Worm (Caenorhabditis elegans): ENCODE data around the gene cpsf-4.

cpsf-4 gene

DNA sequence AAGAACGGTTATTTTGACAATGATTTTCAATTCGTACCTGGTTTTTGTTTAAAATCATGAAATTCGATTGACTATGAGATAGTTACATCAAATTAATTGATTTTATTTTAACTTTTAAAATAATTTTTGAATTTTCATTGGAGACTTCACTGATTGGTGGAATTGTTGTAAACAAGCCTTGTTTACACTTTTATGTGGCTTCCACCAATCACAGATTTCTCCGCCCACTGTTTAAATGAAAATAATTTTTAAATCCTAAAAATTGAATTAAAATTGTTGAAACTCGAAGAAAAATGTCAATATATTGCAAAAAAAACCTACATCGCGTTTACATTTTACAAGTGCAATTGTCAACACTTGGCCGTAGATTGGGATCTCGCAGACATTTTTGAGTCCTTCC lies 27.3 kb upstream of the cpsf-4 start:
- no peak for TF ChIP-seq Y55F3AM.14 (GFP tag; optimal IDR thresholded peaks at IDR 0.05)
- TF ChIP-seq aly-2 (tag; optimal IDR thresholded peaks at IDR 0.05): no peak
- no peak for TF ChIP-seq nhr-6 (tag; optimal IDR thresholded peaks at IDR 0.05)
- no peak for TF ChIP-seq sem-4 (tag; optimal IDR thresholded peaks at IDR 0.05)
- no peak for TF ChIP-seq unc-62 (GFP tag; optimal IDR thresholded peaks at IDR 0.05)
- no peak for TF ChIP-seq dmd-4 (tag; optimal IDR thresholded peaks at IDR 0.05)
- TF ChIP-seq lsy-2 (tag; optimal IDR thresholded peaks at IDR 0.05): no peak
- no peak for TF ChIP-seq nhr-12 (tag; optimal IDR thresholded peaks at IDR 0.05)
- no peak for TF ChIP-seq ztf-1 (GFP tag; conservative IDR thresholded peaks at IDR 0.05)

DNA sequence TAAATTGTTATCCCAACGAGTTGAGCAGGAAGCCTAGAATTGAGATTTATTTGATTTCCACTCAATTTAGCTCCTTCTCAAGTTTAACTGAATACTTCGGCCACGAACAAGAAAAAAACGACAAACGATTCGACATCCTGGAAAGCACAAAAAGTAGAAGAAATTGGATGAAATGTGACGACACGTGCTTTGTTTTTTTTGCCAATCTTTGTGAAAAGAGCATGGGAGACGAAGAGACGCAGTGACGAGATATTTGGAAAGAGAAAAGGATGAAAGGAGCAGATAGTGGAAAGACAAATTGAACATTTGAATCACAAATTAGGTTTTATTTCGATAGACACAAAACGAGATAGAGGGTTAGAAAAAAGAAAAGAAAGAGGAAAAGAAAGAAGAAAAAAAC lies 21.3 kb upstream of the cpsf-4 start:
- TF ChIP-seq ceh-82 (tag; optimal IDR thresholded peaks at IDR 0.05): no peak
- TF ChIP-seq lin-39 (tag; optimal IDR thresholded peaks at IDR 0.05): no peak
- no peak for TF ChIP-seq nhr-25 (tag; optimal IDR thresholded peaks at IDR 0.05)
- no peak for TF ChIP-seq peb-1 (tag; optimal IDR thresholded peaks at IDR 0.05)
- TF ChIP-seq dmd-4 (tag; optimal IDR thresholded peaks at IDR 0.05): no peak
- peak in 1 of 2 experiments; percentile 23 for TF ChIP-seq mdl-1 (tag; optimal IDR thresholded peaks at IDR 0.05)
- no peak for TF ChIP-seq nhr-6 (tag; optimal IDR thresholded peaks at IDR 0.05)
- no peak for TF ChIP-seq unc-39 (tag; optimal IDR thresholded peaks at IDR 0.05)
- no peak for TF ChIP-seq nhr-23 (tag; optimal IDR thresholded peaks at IDR 0.05)
- TF ChIP-seq fos-1 (tag; optimal IDR thresholded peaks at IDR 0.05): no peak
- TF ChIP-seq C34F6.9 (tag; optimal IDR thresholded peaks at IDR 0.05): peak; percentile 39
- no peak for TF ChIP-seq nhr-21 (tag; optimal IDR thresholded peaks at IDR 0.05)
- no peak for TF ChIP-seq ztf-1 (GFP tag; conservative IDR thresholded peaks at IDR 0.05)
- no peak for TF ChIP-seq ama-1 (optimal IDR thresholded peaks at IDR 0.05)
- TF ChIP-seq nhr-11 (tag; optimal IDR thresholded peaks at IDR 0.05): no peak
- no peak for TF ChIP-seq ztf-4 (tag; optimal IDR thresholded peaks at IDR 0.05)
- TF ChIP-seq aly-2 (tag; optimal IDR thresholded peaks at IDR 0.05): no peak
- TF ChIP-seq lin-13 (GFP tag; optimal IDR thresholded peaks at IDR 0.05): no peak
- no peak for TF ChIP-seq nhr-237 (tag; optimal IDR thresholded peaks at IDR 0.05)
- TF ChIP-seq sem-4 (tag; optimal IDR thresholded peaks at IDR 0.05): peak; percentile 60
- TF ChIP-seq blmp-1 (tag; optimal IDR thresholded peaks at IDR 0.05; ENCODE audit: insufficient read depth): no peak
- no peak for TF ChIP-seq mbf-1 (tag; optimal IDR thresholded peaks at IDR 0.05)
- TF ChIP-seq zag-1 (tag; optimal IDR thresholded peaks at IDR 0.05): no peak
- no peak for TF ChIP-seq unc-62 (GFP tag; optimal IDR thresholded peaks at IDR 0.05)
- TF ChIP-seq ztf-11 (tag; optimal IDR thresholded peaks at IDR 0.05): no peak
- peak; percentile 82 for TF ChIP-seq nhr-129 (tag; optimal IDR thresholded peaks at IDR 0.05)
- no peak for TF ChIP-seq nhr-12 (tag; optimal IDR thresholded peaks at IDR 0.05)
- no peak for TF ChIP-seq snpc-4 (tag; optimal IDR thresholded peaks at IDR 0.05)
- TF ChIP-seq lsy-2 (tag; optimal IDR thresholded peaks at IDR 0.05): peak in 1 of 2 experiments; percentile 14
- TF ChIP-seq R02D3.7 (tag; optimal IDR thresholded peaks at IDR 0.05): no peak
- TF ChIP-seq elt-3 (tag; optimal IDR thresholded peaks at IDR 0.05): no peak
- no peak for TF ChIP-seq lin-11 (tag; optimal IDR thresholded peaks at IDR 0.05)
- TF ChIP-seq unc-55 (GFP tag; optimal IDR thresholded peaks at IDR 0.05): no peak
- no peak for TF ChIP-seq gmeb-1 (tag; optimal IDR thresholded peaks at IDR 0.05)
- no peak for TF ChIP-seq elt-1 (tag; optimal IDR thresholded peaks at IDR 0.05)

DNA sequence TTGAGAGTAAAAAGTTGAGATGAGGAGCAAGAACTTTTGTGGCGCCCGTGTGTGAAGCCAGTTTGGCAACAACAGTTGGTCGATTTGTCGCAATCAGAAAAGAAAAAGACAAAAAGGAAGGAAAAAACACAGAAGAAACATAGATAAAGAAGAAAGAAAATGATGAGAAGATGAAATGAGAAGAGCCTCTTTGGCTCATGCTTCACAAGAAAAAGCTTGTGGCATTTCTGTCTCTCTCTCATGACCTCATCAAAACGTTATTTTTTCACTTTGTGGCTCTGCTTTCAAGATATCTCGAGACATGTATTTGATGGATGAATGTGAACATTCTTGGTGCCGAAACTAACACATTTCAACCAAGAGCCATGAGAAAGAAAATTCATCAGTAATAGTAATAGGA lies 19.8 kb upstream of the cpsf-4 start:
- TF ChIP-seq F13H6.1 (tag; optimal IDR thresholded peaks at IDR 0.05) (peak; percentile 63), lsy-2 (tag; optimal IDR thresholded peaks at IDR 0.05) (peak in 1 of 2 experiments; percentile 23), nhr-237 (tag; optimal IDR thresholded peaks at IDR 0.05) (no peak), nhr-129 (tag; optimal IDR thresholded peaks at IDR 0.05) (peak; percentile 94), C34F6.9 (tag; optimal IDR thresholded peaks at IDR 0.05) (peak; percentile 35), ama-1 (optimal IDR thresholded peaks at IDR 0.05) (no peak)

DNA sequence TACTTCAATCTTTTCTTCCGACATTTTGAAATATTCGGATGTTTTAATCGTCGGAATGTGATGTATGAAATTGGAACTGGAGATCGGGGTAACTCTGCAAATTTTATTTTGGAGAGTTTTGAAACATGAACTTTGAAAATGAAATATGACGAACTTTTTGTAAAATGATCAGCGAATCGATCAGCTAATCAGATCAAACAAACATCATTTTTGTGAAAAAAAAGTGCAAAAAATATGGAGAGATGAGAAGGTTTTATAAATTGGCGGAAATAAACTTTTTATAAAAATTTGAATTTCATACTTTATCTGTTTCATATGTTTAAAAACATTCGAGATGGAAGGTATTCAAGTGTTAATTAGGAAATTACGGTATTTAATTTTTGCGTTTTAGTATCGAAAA lies 18.2 kb upstream of the cpsf-4 start, which contains the start of gene dlc-2:
Gene dlc-2 (minus strand): TSS at position 101 of the 400 bp plus-strand sequence.
- TF ChIP-seq sem-4 (tag; optimal IDR thresholded peaks at IDR 0.05) (no peak), fos-1 (tag; optimal IDR thresholded peaks at IDR 0.05) (no peak), ama-1 (optimal IDR thresholded peaks at IDR 0.05) (no peak), lin-11 (tag; optimal IDR thresholded peaks at IDR 0.05) (no peak), ceh-82 (tag; optimal IDR thresholded peaks at IDR 0.05) (no peak), nhr-129 (tag; optimal IDR thresholded peaks at IDR 0.05) (no peak), skn-1 (tag; optimal IDR thresholded peaks at IDR 0.05) (no peak), snpc-4 (tag; optimal IDR thresholded peaks at IDR 0.05) (no peak), ztf-11 (tag; optimal IDR thresholded peaks at IDR 0.05) (no peak), gmeb-1 (tag; optimal IDR thresholded peaks at IDR 0.05) (no peak), nhr-237 (tag; optimal IDR thresholded peaks at IDR 0.05) (no peak), Y55F3AM.14 (GFP tag; optimal IDR thresholded peaks at IDR 0.05) (no peak), egl-27 (tag; optimal IDR thresholded peaks at IDR 0.05) (no peak), sma-3 (GFP tag; optimal IDR thresholded peaks at IDR 0.05) (no peak), nhr-11 (tag; optimal IDR thresholded peaks at IDR 0.05) (no peak), elt-3 (tag; optimal IDR thresholded peaks at IDR 0.05) (no peak), lin-13 (GFP tag; optimal IDR thresholded peaks at IDR 0.05) (no peak), unc-55 (GFP tag; optimal IDR thresholded peaks at IDR 0.05) (no peak)

Data from whole organism, L2 larva.